Worm (Caenorhabditis elegans): Measurements from ENCODE around the gene zyg-11.

The zyg-11 gene

ce11 chrII:8028246-8028694, 10.8 kb downstream of the zyg-11 start (continued):
- no peak for TF ChIP-seq nhr-10 (tag; optimal IDR thresholded peaks at IDR 0.05)
- peak; percentile 79 for TF ChIP-seq C34F6.9 (tag; optimal IDR thresholded peaks at IDR 0.05)
- TF ChIP-seq ceh-16 (tag; optimal IDR thresholded peaks at IDR 0.05) = no peak
- TF ChIP-seq fos-1 (tag; optimal IDR thresholded peaks at IDR 0.05) = peak; percentile 67
- TF ChIP-seq Y55F3AM.14 (GFP tag; optimal IDR thresholded peaks at IDR 0.05) = peak; percentile 94
- TF ChIP-seq nhr-237 (tag; optimal IDR thresholded peaks at IDR 0.05) = no peak
- peak; percentile 59 for TF ChIP-seq gmeb-1 (tag; optimal IDR thresholded peaks at IDR 0.05)
- TF ChIP-seq elt-3 (tag; optimal IDR thresholded peaks at IDR 0.05) = no peak
- TF ChIP-seq nhr-12 (tag; optimal IDR thresholded peaks at IDR 0.05) = no peak
- peak; percentile 80 for TF ChIP-seq unc-55 (GFP tag; optimal IDR thresholded peaks at IDR 0.05)
- TF ChIP-seq ceh-82 (tag; optimal IDR thresholded peaks at IDR 0.05) = no peak
- peak; percentile 80 for TF ChIP-seq lin-13 (GFP tag; optimal IDR thresholded peaks at IDR 0.05)
- peak; percentile 35 for TF ChIP-seq unc-62 (GFP tag; optimal IDR thresholded peaks at IDR 0.05)
- peak; percentile 82 for TF ChIP-seq nhr-21 (tag; optimal IDR thresholded peaks at IDR 0.05)
- peak; percentile 80 for TF ChIP-seq crh-2 (tag; optimal IDR thresholded peaks at IDR 0.05)
- TF ChIP-seq dmd-4 (tag; optimal IDR thresholded peaks at IDR 0.05) = no peak

ce11 chrII:8028730-8029129, 11.2 kb downstream of the zyg-11 start:
- TF ChIP-seq lsy-2 (tag; optimal IDR thresholded peaks at IDR 0.05) (no peak), zag-1 (tag; optimal IDR thresholded peaks at IDR 0.05) (no peak), nhr-237 (tag; optimal IDR thresholded peaks at IDR 0.05) (no peak)

- peak; percentile 56 for TF ChIP-seq fos-1 (tag; optimal IDR thresholded peaks at IDR 0.05)
- TF ChIP-seq Y55F3AM.14 (GFP tag; optimal IDR thresholded peaks at IDR 0.05) = no peak
Measured at ce11 chrII:8032657-8033056, 15.2 kb downstream of the zyg-11 start, which contains the start of gene nrf-6. Gene nrf-6 (minus strand): TSS chrII:8032708.

- TF ChIP-seq ceh-82 (tag; optimal IDR thresholded peaks at IDR 0.05) (no peak), nhr-23 (tag; optimal IDR thresholded peaks at IDR 0.05) (no peak), fos-1 (tag; optimal IDR thresholded peaks at IDR 0.05) (peak; percentile 46)
Measured at ce11 chrII:8034008-8034407, 16.5 kb downstream of the zyg-11 start.

- TF ChIP-seq nhr-12 (tag; optimal IDR thresholded peaks at IDR 0.05) (no peak), lin-13 (GFP tag; optimal IDR thresholded peaks at IDR 0.05) (no peak), unc-55 (GFP tag; optimal IDR thresholded peaks at IDR 0.05) (no peak), unc-39 (tag; optimal IDR thresholded peaks at IDR 0.05) (no peak), mab-5 (tag; optimal IDR thresholded peaks at IDR 0.05) (no peak), ztf-4 (tag; optimal IDR thresholded peaks at IDR 0.05) (no peak), snpc-4 (tag; optimal IDR thresholded peaks at IDR 0.05) (no peak), elt-1 (tag; optimal IDR thresholded peaks at IDR 0.05) (no peak), crh-2 (tag; optimal IDR thresholded peaks at IDR 0.05) (no peak), ceh-16 (tag; optimal IDR thresholded peaks at IDR 0.05) (no peak), sma-3 (GFP tag; optimal IDR thresholded peaks at IDR 0.05) (no peak)
Measured at ce11 chrII:8034617-8035016, 17.1 kb downstream of the zyg-11 start.

DNA sequence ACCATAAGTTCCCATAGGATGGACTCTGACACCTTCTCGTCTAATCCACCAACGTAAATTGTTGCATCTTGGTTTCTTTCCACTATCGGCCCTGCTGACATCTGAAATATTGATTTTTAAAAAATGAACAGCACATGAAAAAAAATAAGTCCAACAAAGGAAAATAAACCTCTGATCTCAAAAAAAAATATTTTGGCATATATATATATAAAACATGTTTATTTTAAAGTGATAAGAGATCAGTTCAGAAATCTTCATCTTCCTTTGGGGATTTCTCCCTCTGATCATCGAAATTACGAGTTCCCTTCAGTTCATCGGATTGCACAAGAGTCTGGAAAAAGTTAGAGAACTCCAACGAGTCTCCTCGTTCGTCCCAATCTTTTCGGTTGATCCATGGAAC, 18.2 kb downstream of the zyg-11 start, which contains the start of gene sap-49:
sap-49 (minus strand) TSS at position 101 of the 400 bp plus-strand sequence.
- TF ChIP-seq C34F6.9 (tag; optimal IDR thresholded peaks at IDR 0.05) (no peak), nhr-77 (tag; optimal IDR thresholded peaks at IDR 0.05) (no peak), lsy-2 (tag; optimal IDR thresholded peaks at IDR 0.05) (no peak), F13H6.1 (tag; optimal IDR thresholded peaks at IDR 0.05) (no peak), nhr-10 (tag; optimal IDR thresholded peaks at IDR 0.05) (no peak), elt-3 (tag; optimal IDR thresholded peaks at IDR 0.05) (no peak), fos-1 (tag; optimal IDR thresholded peaks at IDR 0.05) (no peak), elt-1 (tag; optimal IDR thresholded peaks at IDR 0.05) (no peak), mab-5 (tag; optimal IDR thresholded peaks at IDR 0.05) (no peak), mdl-1 (tag; optimal IDR thresholded peaks at IDR 0.05) (no peak), crh-2 (tag; optimal IDR thresholded peaks at IDR 0.05) (no peak), gmeb-1 (tag; optimal IDR thresholded peaks at IDR 0.05) (no peak), nhr-21 (tag; optimal IDR thresholded peaks at IDR 0.05) (no peak), mbf-1 (tag; optimal IDR thresholded peaks at IDR 0.05) (no peak), ceh-82 (tag; optimal IDR thresholded peaks at IDR 0.05) (no peak), sma-9 (GFP tag; optimal IDR thresholded peaks at IDR 0.05) (no peak), sma-9 (tag; optimal IDR thresholded peaks at IDR 0.05) (no peak), ama-1 (optimal IDR thresholded peaks at IDR 0.05) (no peak), alr-1 (tag; optimal IDR thresholded peaks at IDR 0.05) (no peak)
